Worm (Caenorhabditis elegans): ENCODE results near the gene frk-1.

- no peak for TF ChIP-seq nhr-12 (tag; optimal IDR thresholded peaks at IDR 0.05)
- no peak for TF ChIP-seq nhr-76 (tag; optimal IDR thresholded peaks at IDR 0.05)
- TF ChIP-seq ztf-11 (tag; optimal IDR thresholded peaks at IDR 0.05), result no peak
- TF ChIP-seq tbx-8 (GFP tag; optimal IDR thresholded peaks at IDR 0.05), result no peak
Observed at ce11 chrIV:10016977-10017376, 26.0 kb upstream of the frk-1 start, which contains the start of gene ent-7.
